Worm (Caenorhabditis elegans) whole organism, young adult: ENCODE data around the gene F22F4.5.
A peak's percentile ranks its signal among the peaks of the same experiment; 100 is the strongest.

ENCODE experiments used
- B0035.1 ChIP-seq: sonication (generic microtip); optimal IDR thresholded peaks from 2 replicates; lab custom pipeline; 2016; ENCODE audit warnings: missing genetic modification characterization, mild to moderate bottlenecking, missing compliant biosample characterization, missing genotype, missing genetic modification reagents
- B0336.3 ChIP-seq: fragments of 200-800 bp; sonication (Bioruptor generic); IDR thresholded peaks from 2 replicates; pipeline ENCODE4 v1.3.6; 2022; ENCODE audit warnings: missing genetic modification characterization, missing compliant biosample characterization
- C17E4.6 ChIP-seq: fragments of 200-800 bp; sonication (Bioruptor generic); IDR thresholded peaks from 2 replicates; pipeline ENCODE4 v1.3.6; 2022; ENCODE audit warnings: missing genetic modification reagents, missing genetic modification characterization, missing compliant biosample characterization
- D2030.7 ChIP-seq: fragments of 200-800 bp; sonication (Bioruptor generic); IDR thresholded peaks from 2 replicates; pipeline ENCODE4 v1.3.6; 2022; ENCODE audit warnings: missing genetic modification reagents, missing genetic modification characterization, missing compliant biosample characterization
- F23B12.7 ChIP-seq: sonication (generic microtip); optimal IDR thresholded peaks from 2 replicates; lab custom pipeline; 2017; ENCODE audit warnings: missing genetic modification characterization, mild to moderate bottlenecking, missing compliant biosample characterization, antibody characterized with exemption, moderate library complexity; ENCODE audit not compliant: insufficient read depth
- K12H6.12 ChIP-seq: fragments of 200-800 bp; sonication (Bioruptor generic); optimal IDR thresholded peaks from 2 replicates; lab custom pipeline; 2018; ENCODE audit warnings: mild to moderate bottlenecking, missing genetic modification characterization, missing compliant biosample characterization
- T07F8.4 ChIP-seq: sonication (generic microtip); optimal IDR thresholded peaks from 2 replicates; lab custom pipeline; 2016; ENCODE audit warnings: mild to moderate bottlenecking, missing genetic modification characterization, moderate library complexity, missing compliant biosample characterization
- T26A5.8 ChIP-seq: sonication (generic microtip); optimal IDR thresholded peaks from 2 replicates; lab custom pipeline; 2016; ENCODE audit warnings: missing genetic modification characterization, missing compliant biosample characterization
- Y53G8AR.9 ChIP-seq: fragments of 200-800 bp; sonication (Bioruptor generic); conservative IDR thresholded peaks from 2 replicates; pipeline ENCODE4 v1.3.6; 2022; ENCODE audit warnings: missing genetic modification reagents, missing genetic modification characterization, missing compliant biosample characterization
- Y56A3A.18 ChIP-seq: fragments of 200-800 bp; sonication (Bioruptor generic); IDR thresholded peaks from 2 replicates; pipeline ENCODE4 v1.3.6; 2022; ENCODE audit warnings: missing genetic modification reagents, missing genetic modification characterization, missing compliant biosample characterization
- Y79H2A.3 ChIP-seq: fragments of 200-800 bp; sonication (Bioruptor generic); conservative IDR thresholded peaks from 2 replicates; pipeline ENCODE4 v1.3.6; 2022; ENCODE audit warnings: missing genetic modification reagents, missing genetic modification characterization, missing compliant biosample characterization
- akir-1 ChIP-seq: fragments of 200-800 bp; sonication (Bioruptor generic); optimal IDR thresholded peaks from 2 replicates; lab custom pipeline; 2018; ENCODE audit warnings: mild to moderate bottlenecking, missing genetic modification characterization, moderate library complexity, missing compliant biosample characterization
- ama-1 ChIP-seq, 3 experiments: fragments of 150-350 bp in 1 of 3; sonication (generic microtip) in 2 of 3; optimal IDR thresholded peaks; 2 replicates each; lab custom pipeline; 2014 to 2018; ENCODE audit warnings: missing biosample characterization in 2 of 3, missing genetic modification characterization in 2 of 3, missing genetic modification reagents in 2 of 3
- athp-1 ChIP-seq: sonication (generic microtip); optimal IDR thresholded peaks from 2 replicates; lab custom pipeline; 2017; ENCODE audit warnings: mild to moderate bottlenecking, missing genetic modification characterization, missing compliant biosample characterization
- cebp-2 ChIP-seq: fragments of 200-800 bp; sonication (Bioruptor generic); IDR thresholded peaks from 2 replicates; pipeline ENCODE4 v1.3.6; 2022; ENCODE audit warnings: missing genetic modification characterization, missing compliant biosample characterization
- ceh-40 ChIP-seq: fragments of 200-800 bp; sonication (Bioruptor generic); IDR thresholded peaks from 2 replicates; pipeline ENCODE4 v1.3.6; 2022; ENCODE audit warnings: missing genetic modification characterization, missing compliant biosample characterization
- ceh-91 ChIP-seq: fragments of 200-800 bp; sonication (Bioruptor generic); IDR thresholded peaks from 2 replicates; pipeline ENCODE4 v1.3.6; 2022; ENCODE audit warnings: missing genetic modification reagents, missing genetic modification characterization, missing compliant biosample characterization
- dpl-1 ChIP-seq: fragments of 150-350 bp; optimal IDR thresholded peaks from 2 replicates; lab custom pipeline; 2014; ENCODE audit warnings: missing biosample characterization, missing genetic modification reagents, missing genetic modification characterization
- egl-44 ChIP-seq: fragments of 200-800 bp; sonication (Bioruptor generic); IDR thresholded peaks from 2 replicates; pipeline ENCODE4 v1.3.6; 2022; ENCODE audit warnings: missing genetic modification reagents, missing genetic modification characterization, missing compliant biosample characterization
- egrh-3 ChIP-seq: fragments of 200-800 bp; sonication (Bioruptor generic); IDR thresholded peaks from 2 replicates; pipeline ENCODE4 v1.3.6; 2022; ENCODE audit warnings: missing genetic modification reagents, missing genetic modification characterization, missing compliant biosample characterization
- ekl-4 ChIP-seq: fragments of 200-800 bp; sonication (Bioruptor generic); IDR thresholded peaks from 2 replicates; pipeline ENCODE4 v1.3.6; 2022; ENCODE audit warnings: missing genetic modification reagents, missing genetic modification characterization, missing compliant biosample characterization
- gei-17 ChIP-seq: fragments of 200-800 bp; sonication (Bioruptor generic); optimal IDR thresholded peaks from 2 replicates; lab custom pipeline; 2018; ENCODE audit warnings: mild to moderate bottlenecking, missing genetic modification characterization, missing compliant biosample characterization
- hlh-12 ChIP-seq: sonication (generic microtip); optimal IDR thresholded peaks from 2 replicates; lab custom pipeline; 2016; ENCODE audit warnings: missing genetic modification characterization, missing compliant biosample characterization
- lin-35 ChIP-seq, 3 experiments: fragments of 150-350 bp in 2 of 3; sonication (generic microtip) in 1 of 3; optimal IDR thresholded peaks; 2 replicates each; lab custom pipeline; 2014 to 2018; ENCODE audit warnings: missing biosample characterization in 3 of 3, missing genetic modification characterization in 3 of 3, missing genetic modification reagents in 3 of 3
- lir-1 ChIP-seq: fragments of 200-800 bp; sonication (Bioruptor generic); conservative IDR thresholded peaks from 2 replicates; pipeline ENCODE4 v1.3.6; 2022; ENCODE audit warnings: missing genetic modification reagents, missing genetic modification characterization, missing compliant biosample characterization
- madf-10 ChIP-seq: sonication (generic microtip); optimal IDR thresholded peaks from 2 replicates; lab custom pipeline; 2016; ENCODE audit warnings: mild to moderate bottlenecking, missing genetic modification characterization, missing compliant biosample characterization
- madf-8 ChIP-seq: fragments of 200-800 bp; sonication (Bioruptor generic); conservative IDR thresholded peaks from 2 replicates; pipeline ENCODE4 v1.3.6; 2022; ENCODE audit warnings: missing genetic modification reagents, missing genetic modification characterization, missing compliant biosample characterization
- mcd-1 ChIP-seq: fragments of 200-800 bp; sonication (Bioruptor generic); IDR thresholded peaks from 2 replicates; pipeline ENCODE4 v1.3.6; 2022; ENCODE audit warnings: missing genetic modification reagents, missing genetic modification characterization, missing compliant biosample characterization
- mxl-1 ChIP-seq: sonication (generic microtip); optimal IDR thresholded peaks from 2 replicates; lab custom pipeline; 2016; ENCODE audit warnings: missing genetic modification characterization, missing compliant biosample characterization
- nfya-1 ChIP-seq: sonication (generic microtip); optimal IDR thresholded peaks from 2 replicates; lab custom pipeline; 2017; ENCODE audit warnings: antibody characterized with exemption, missing compliant biosample characterization, missing genetic modification characterization, borderline replicate concordance; ENCODE audit not compliant: insufficient read depth
- nfyb-1 ChIP-seq: fragments of 200-800 bp; sonication (Bioruptor generic); IDR thresholded peaks from 2 replicates; pipeline ENCODE4 v1.3.6; 2022; ENCODE audit warnings: missing genetic modification reagents, missing genetic modification characterization, missing compliant biosample characterization
- nhr-80 ChIP-seq: sonication (generic microtip); optimal IDR thresholded peaks from 2 replicates; lab custom pipeline; 2016; ENCODE audit warnings: missing genetic modification characterization, missing compliant biosample characterization
- nhr-90 ChIP-seq: sonication (generic microtip); optimal IDR thresholded peaks from 2 replicates; lab custom pipeline; 2016; ENCODE audit warnings: missing genotype, mild to moderate bottlenecking, missing genetic modification characterization, missing compliant biosample characterization
- pbrm-1 ChIP-seq: fragments of 200-800 bp; sonication (Bioruptor generic); IDR thresholded peaks from 2 replicates; pipeline ENCODE4 v1.3.6; 2022; ENCODE audit warnings: missing genetic modification reagents, missing genetic modification characterization, missing compliant biosample characterization
- rcor-1 ChIP-seq: fragments of 200-800 bp; sonication (Bioruptor generic); IDR thresholded peaks from 2 replicates; pipeline ENCODE4 v1.3.6; 2022; ENCODE audit warnings: missing genetic modification reagents, missing genetic modification characterization, missing compliant biosample characterization
- rec-8 ChIP-seq, 2 experiments: sonication (generic microtip); optimal IDR thresholded peaks; 2 replicates each; lab custom pipeline; 2016; ENCODE audit warnings: mild to moderate bottlenecking in 2 of 2, missing genetic modification characterization in 2 of 2, missing genetic modification reagents in 2 of 2, missing genotype in 2 of 2, missing biosample characterization in 1 of 2, missing compliant biosample characterization in 1 of 2, moderate library complexity in 1 of 2
- rpc-1 ChIP-seq, 2 experiments: fragments of 150-350 bp in 1 of 2; sonication (generic microtip) in 1 of 2; optimal IDR thresholded peaks; 2 replicates each; lab custom pipeline; 2014 to 2018; ENCODE audit warnings: missing biosample characterization in 1 of 2, missing genetic modification characterization in 1 of 2, missing genetic modification reagents in 1 of 2, missing genotype in 1 of 2
- sea-2 ChIP-seq: fragments of 200-800 bp; sonication (Bioruptor generic); IDR thresholded peaks from 2 replicates; pipeline ENCODE4 v1.3.6; 2022; ENCODE audit warnings: missing genetic modification characterization, missing compliant biosample characterization
- snpc-1.1 ChIP-seq: sonication (generic microtip); optimal IDR thresholded peaks from 2 replicates; lab custom pipeline; 2017; ENCODE audit warnings: missing genetic modification characterization, mild to moderate bottlenecking, missing compliant biosample characterization, antibody characterized with exemption, moderate library complexity, missing genotype, missing genetic modification reagents; ENCODE audit not compliant: insufficient read depth
- somi-1 ChIP-seq: fragments of 200-800 bp; sonication (Bioruptor generic); optimal IDR thresholded peaks from 2 replicates; lab custom pipeline; 2018; ENCODE audit warnings: mild to moderate bottlenecking, missing genetic modification characterization, missing compliant biosample characterization
- sptf-2 ChIP-seq: fragments of 200-800 bp; sonication (Bioruptor generic); optimal IDR thresholded peaks from 2 replicates; lab custom pipeline; 2018; ENCODE audit warnings: mild to moderate bottlenecking, missing genetic modification characterization, missing compliant biosample characterization
- tbx-9 ChIP-seq: sonication (generic microtip); optimal IDR thresholded peaks from 2 replicates; lab custom pipeline; 2016; ENCODE audit warnings: borderline replicate concordance, missing genetic modification characterization, inconsistent platforms, missing compliant biosample characterization
- xnd-1 ChIP-seq: sonication (generic microtip); optimal IDR thresholded peaks from 2 replicates; lab custom pipeline; 2016; ENCODE audit warnings: missing genotype, missing genetic modification reagents, missing genetic modification characterization, missing compliant biosample characterization
- ztf-18 ChIP-seq: sonication (generic microtip); optimal IDR thresholded peaks from 2 replicates; lab custom pipeline; 2016; ENCODE audit warnings: missing genotype, mild to moderate bottlenecking, missing genetic modification characterization, missing compliant biosample characterization
- ztf-22 ChIP-seq: fragments of 200-800 bp; sonication (Bioruptor generic); optimal IDR thresholded peaks from 2 replicates; lab custom pipeline; 2018; ENCODE audit warnings: mild to moderate bottlenecking, missing genetic modification characterization, moderate library complexity, missing compliant biosample characterization
- ztf-25 ChIP-seq: fragments of 200-800 bp; sonication (Bioruptor generic); IDR thresholded peaks from 2 replicates; pipeline ENCODE4 v1.3.6; 2022; ENCODE audit warnings: missing genetic modification reagents, missing genetic modification characterization, missing compliant biosample characterization
- ztf-3 ChIP-seq: fragments of 200-800 bp; sonication (Bioruptor generic); optimal IDR thresholded peaks from 2 replicates; lab custom pipeline; 2018; ENCODE audit warnings: mild to moderate bottlenecking, missing genetic modification characterization, missing compliant biosample characterization

The F22F4.5 gene

DNA sequence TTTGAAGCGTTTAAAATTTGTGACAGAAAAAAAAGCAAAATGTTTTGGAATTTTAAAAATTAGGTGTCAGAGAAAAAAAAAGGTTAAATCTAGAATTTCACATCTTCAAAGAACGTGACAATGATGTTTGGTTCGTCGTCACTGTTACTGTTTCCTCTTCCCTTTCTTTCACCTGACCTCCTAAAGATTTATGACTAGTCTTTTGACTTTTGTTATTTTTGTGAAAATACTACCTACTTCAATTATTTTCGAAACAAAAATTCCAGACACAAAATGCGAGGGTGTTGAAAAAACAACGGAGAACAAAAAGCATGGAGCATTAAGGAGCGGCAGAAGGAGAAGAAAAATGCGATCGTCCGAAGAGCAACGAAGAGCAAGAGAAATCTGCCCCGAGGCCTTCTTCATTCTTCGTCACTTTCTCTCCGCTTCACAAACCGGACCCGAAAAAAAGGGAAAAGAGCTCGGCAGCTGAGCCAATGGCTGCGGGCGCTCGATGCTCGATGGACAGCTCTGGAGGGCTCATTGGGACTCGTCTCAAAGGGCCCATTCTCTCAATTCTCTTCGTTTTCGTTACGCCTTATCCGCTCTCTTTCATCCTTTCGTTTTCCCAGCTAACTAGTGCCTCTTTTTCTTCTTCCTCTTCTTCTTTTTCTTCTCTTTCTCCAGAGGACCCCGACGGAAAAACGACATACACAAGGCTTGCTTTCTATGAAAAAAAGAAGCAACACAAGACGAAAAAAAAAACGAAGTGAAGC lies 16.3 kb downstream of the F22F4.5 start (continued):
- TF ChIP-seq B0035.1 (tag; lab: Kevin White, UChicago) = no peak
- TF ChIP-seq cebp-2 (GFP tag; lab: Robert Waterston, UW) = no peak
- TF ChIP-seq egl-44 (GFP tag; lab: Robert Waterston, UW) = no peak
- no peak for TF ChIP-seq ztf-3 (GFP tag; lab: Kevin White, UChicago)
- no peak for TF ChIP-seq nhr-90 (tag; lab: Kevin White, UChicago)
- no peak for TF ChIP-seq akir-1 (GFP tag; lab: Kevin White, UChicago)
- TF ChIP-seq rcor-1 (GFP tag; lab: Robert Waterston, UW) = 0 out of 2 replicates have a peak, but pooled peaks have one; percentile 13
- TF ChIP-seq nhr-80 = no peak
- no peak for TF ChIP-seq madf-8
- no peak for TF ChIP-seq madf-10
- no peak for TF ChIP-seq rec-8 (tag; optimal IDR thresholded peaks at IDR 0.05; lab: Kevin White, UChicago)
- TF ChIP-seq nfyb-1 = 0 out of 2 replicates have a peak, but pooled peaks have one; percentile 37
- TF ChIP-seq F23B12.7 (tag; lab: Kevin White, UChicago) = no peak
- no peak for TF ChIP-seq ama-1 (optimal IDR thresholded peaks at IDR 0.05; lab: Kevin White, UChicago)
- TF ChIP-seq ama-1 (GFP tag; optimal IDR thresholded peaks at IDR 0.05; lab: Kevin White, UChicago) = no peak
- peak in 1 of 3 experiments; percentile 69 for TF ChIP-seq lin-35 (GFP tag; optimal IDR thresholded peaks at IDR 0.05; lab: Kevin White, UChicago)
- TF ChIP-seq ekl-4 (GFP tag; lab: Robert Waterston, UW) = no peak
- peak; percentile 50 for TF ChIP-seq K12H6.12
- TF ChIP-seq ceh-91 (GFP tag; lab: Robert Waterston, UW) = no peak
- TF ChIP-seq hlh-12 (tag; lab: Kevin White, UChicago) = no peak
- no peak for TF ChIP-seq snpc-1.1 (tag; lab: Kevin White, UChicago)
- TF ChIP-seq Y53G8AR.9 (GFP tag; lab: Robert Waterston, UW) = no peak
- no peak for TF ChIP-seq lir-1
- TF ChIP-seq ceh-40 = no peak
- no peak for TF ChIP-seq gei-17
- TF ChIP-seq mxl-1 (tag; lab: Kevin White, UChicago) = no peak
- peak; percentile 7 for TF ChIP-seq somi-1
- TF ChIP-seq pbrm-1 (GFP tag; lab: Robert Waterston, UW) = no peak
- no peak for TF ChIP-seq rpc-1 (optimal IDR thresholded peaks at IDR 0.05; lab: Kevin White, UChicago)
- TF ChIP-seq rpc-1 (tag; optimal IDR thresholded peaks at IDR 0.05; lab: Kevin White, UChicago) = no peak
- no peak for TF ChIP-seq ztf-25 (GFP tag; lab: Robert Waterston, UW)
- TF ChIP-seq T26A5.8 = no peak
- TF ChIP-seq egrh-3 = peak; percentile 62; the same call in 1 of the 2 replicates
- TF ChIP-seq sptf-2 = no peak
- no peak for TF ChIP-seq athp-1 (tag; lab: Kevin White, UChicago)
- TF ChIP-seq sea-2 (GFP tag; lab: Robert Waterston, UW) = no peak
- TF ChIP-seq T07F8.4 = no peak
- no peak for TF ChIP-seq Y79H2A.3 (GFP tag; lab: Robert Waterston, UW)
- TF ChIP-seq C17E4.6 = no peak
- TF ChIP-seq nfya-1 (tag; lab: Kevin White, UChicago) = no peak
- no peak for TF ChIP-seq ztf-22 (GFP tag; lab: Kevin White, UChicago)
- TF ChIP-seq mcd-1 = peak; percentile 42; the same call in 1 of the 2 replicates
- no peak for TF ChIP-seq D2030.7 (GFP tag; lab: Robert Waterston, UW)
- no peak for TF ChIP-seq ztf-18 (tag; lab: Kevin White, UChicago)
- no peak for TF ChIP-seq tbx-9 (tag; lab: Kevin White, UChicago)
- no peak for TF ChIP-seq B0336.3
- no peak for TF ChIP-seq Y56A3A.18
- TF ChIP-seq xnd-1 (tag; lab: Kevin White, UChicago) = no peak
- TF ChIP-seq dpl-1 (GFP tag; lab: Kevin White, UChicago) = no peak
